Fruit fly (Drosophila melanogaster): ENCODE results near the gene CG32755.

The CG32755 gene

dm6 chrX:5968094-5968723 lies 18.2 kb downstream of the CG32755 start (continued):
- TF ChIP-seq CG17802 (tag; optimal IDR thresholded peaks at IDR 0.05), result no peak
- no peak for TF ChIP-seq cato (GFP tag; optimal IDR thresholded peaks at IDR 0.05; ENCODE audit: borderline replicate concordance)
- no peak for TF ChIP-seq CG9817 (tag; optimal IDR thresholded peaks at IDR 0.05)
- TF ChIP-seq CG17829 (tag; optimal IDR thresholded peaks at IDR 0.05), result peak; percentile 32
- TF ChIP-seq CG13775 (GFP tag; optimal IDR thresholded peaks at IDR 0.05), result peak; percentile 4
- TF ChIP-seq nau (GFP tag; optimal IDR thresholded peaks at IDR 0.05), result no peak
- peak; percentile 25 for TF ChIP-seq jumu (GFP tag; optimal IDR thresholded peaks at IDR 0.05)
- TF ChIP-seq maf-S (GFP tag; optimal IDR thresholded peaks at IDR 0.05), result no peak
- TF ChIP-seq Hey (tag; optimal IDR thresholded peaks at IDR 0.05), result no peak
- TF ChIP-seq Adf1 (GFP tag; IDR thresholded peaks at IDR 0.05), result no peak
- no peak for TF ChIP-seq CG30020 (tag; optimal IDR thresholded peaks at IDR 0.05)
- TF ChIP-seq Sry-δ (GFP tag; optimal IDR thresholded peaks at IDR 0.05), result no peak
- TF ChIP-seq CG14014 (GFP tag; IDR thresholded peaks at IDR 0.05), result no peak
- no peak for TF ChIP-seq Nf-YB (GFP tag; optimal IDR thresholded peaks at IDR 0.05)
- no peak for TF ChIP-seq CrebB (tag; optimal IDR thresholded peaks at IDR 0.05)
- TF ChIP-seq nmo (GFP tag; optimal IDR thresholded peaks at IDR 0.05), result peak; percentile 44
- TF ChIP-seq CG5180 (GFP tag; optimal IDR thresholded peaks at IDR 0.05), result no peak
- peak; percentile 85 for TF ChIP-seq Med (GFP tag)
- TF ChIP-seq usp (GFP tag; optimal IDR thresholded peaks at IDR 0.05), result no peak
- no peak for TF ChIP-seq Hand (GFP tag; optimal IDR thresholded peaks at IDR 0.05)
- TF ChIP-seq Jarid2 (GFP tag; optimal IDR thresholded peaks at IDR 0.05), result no peak
- TF ChIP-seq CG13624 (GFP tag; optimal IDR thresholded peaks at IDR 0.05), result no peak
- no peak for TF ChIP-seq eyg (GFP tag; optimal IDR thresholded peaks at IDR 0.05)
- no peak for TF ChIP-seq prd (optimal IDR thresholded peaks at IDR 0.05)
- peak; percentile 72; the same call in 2 of the 3 replicates for TF ChIP-seq prd (GFP tag; IDR thresholded peaks at IDR 0.05)
- TF ChIP-seq CG9876 (GFP tag; optimal IDR thresholded peaks at IDR 0.05), result no peak
- TF ChIP-seq CG7357 (GFP tag; IDR thresholded peaks at IDR 0.05), result no peak
- TF ChIP-seq hbn (GFP tag; IDR thresholded peaks at IDR 0.05; ENCODE audit: partially characterized antibody), result no peak
- no peak for TF ChIP-seq Bdp1 (GFP tag; optimal IDR thresholded peaks at IDR 0.05)
- TF ChIP-seq HmgD (GFP tag; optimal IDR thresholded peaks at IDR 0.05), result no peak
- TF ChIP-seq corto (GFP tag; optimal IDR thresholded peaks at IDR 0.05), result no peak
- TF ChIP-seq Fer2 (tag; optimal IDR thresholded peaks at IDR 0.05), result no peak
- TF ChIP-seq repo (GFP tag; optimal IDR thresholded peaks at IDR 0.05), result no peak
- no peak for TF ChIP-seq CG6175 (GFP tag; IDR thresholded peaks at IDR 0.05)
- no peak for TF ChIP-seq CG43689 (GFP tag; IDR thresholded peaks at IDR 0.05)
- no peak for TF ChIP-seq psq (GFP tag; optimal IDR thresholded peaks at IDR 0.05)
- no peak for TF ChIP-seq CG2116 (GFP tag; optimal IDR thresholded peaks at IDR 0.05)
- no peak for TF ChIP-seq sim (GFP tag; IDR thresholded peaks at IDR 0.05)
- no peak for TF ChIP-seq MESR4 (GFP tag; optimal IDR thresholded peaks at IDR 0.05)
- no peak for TF ChIP-seq abd-A (tag; optimal IDR thresholded peaks at IDR 0.05)
- TF ChIP-seq CG11723 (GFP tag; optimal IDR thresholded peaks at IDR 0.05), result no peak
- TF ChIP-seq CG30403 (GFP tag; optimal IDR thresholded peaks at IDR 0.05), result peak; percentile 20
- TF ChIP-seq z (GFP tag; IDR thresholded peaks at IDR 0.05), result 0 out of 3 replicates have a peak, but pooled peaks have one; percentile 5
- TF ChIP-seq B-H1 (GFP tag; IDR thresholded peaks at IDR 0.05), result no peak
- TF ChIP-seq croc (GFP tag; conservative IDR thresholded peaks at IDR 0.05), result no peak
- TF ChIP-seq HLH3B (GFP tag; IDR thresholded peaks at IDR 0.05), result 0 out of 2 replicates have a peak, but pooled peaks have one; percentile 15
- peak; percentile 44 for TF ChIP-seq CG14441 (GFP tag; IDR thresholded peaks at IDR 0.05)
- no peak for TF ChIP-seq sqz (GFP tag; optimal IDR thresholded peaks at IDR 0.05)
- no peak for TF ChIP-seq tll (GFP tag; optimal IDR thresholded peaks at IDR 0.05)
- no peak for TF ChIP-seq CG17912 (GFP tag; optimal IDR thresholded peaks at IDR 0.05)
- TF ChIP-seq CG32532 (GFP tag; IDR thresholded peaks at IDR 0.05), result no peak

All from whole organism, embryonic.